Worm (Caenorhabditis elegans): ENCODE results near the gene pll-1.
A peak's percentile ranks its signal among the peaks of the same experiment; 100 is the strongest.

The pll-1 gene

DNA sequence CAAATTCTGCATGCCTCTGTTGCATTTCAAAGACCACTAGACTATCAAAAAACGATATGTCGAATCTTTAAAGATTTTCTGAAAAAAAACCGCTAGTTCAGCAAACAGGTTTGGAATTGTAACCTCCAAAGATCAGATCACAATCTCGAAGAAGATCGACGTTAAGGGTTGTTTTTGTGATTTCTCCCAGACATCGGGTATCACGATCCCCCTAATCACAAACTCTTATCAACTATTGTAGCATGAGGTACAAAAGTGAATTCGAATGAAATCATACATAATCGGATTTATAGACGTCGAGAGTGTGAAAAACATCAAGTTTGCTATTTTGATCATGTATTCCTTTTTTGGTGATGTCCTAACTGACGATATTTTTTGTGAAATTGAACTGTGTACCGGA, 35.1 kb downstream of the pll-1 start (continued):
- TF ChIP-seq mab-9 (GFP tag; IDR thresholded peaks at IDR 0.05) (no peak), nhr-237 (tag; optimal IDR thresholded peaks at IDR 0.05) (no peak), F16B12.6 (tag; optimal IDR thresholded peaks at IDR 0.05) (no peak), snu-23 (GFP tag; optimal IDR thresholded peaks at IDR 0.05) (peak; percentile 8)

DNA sequence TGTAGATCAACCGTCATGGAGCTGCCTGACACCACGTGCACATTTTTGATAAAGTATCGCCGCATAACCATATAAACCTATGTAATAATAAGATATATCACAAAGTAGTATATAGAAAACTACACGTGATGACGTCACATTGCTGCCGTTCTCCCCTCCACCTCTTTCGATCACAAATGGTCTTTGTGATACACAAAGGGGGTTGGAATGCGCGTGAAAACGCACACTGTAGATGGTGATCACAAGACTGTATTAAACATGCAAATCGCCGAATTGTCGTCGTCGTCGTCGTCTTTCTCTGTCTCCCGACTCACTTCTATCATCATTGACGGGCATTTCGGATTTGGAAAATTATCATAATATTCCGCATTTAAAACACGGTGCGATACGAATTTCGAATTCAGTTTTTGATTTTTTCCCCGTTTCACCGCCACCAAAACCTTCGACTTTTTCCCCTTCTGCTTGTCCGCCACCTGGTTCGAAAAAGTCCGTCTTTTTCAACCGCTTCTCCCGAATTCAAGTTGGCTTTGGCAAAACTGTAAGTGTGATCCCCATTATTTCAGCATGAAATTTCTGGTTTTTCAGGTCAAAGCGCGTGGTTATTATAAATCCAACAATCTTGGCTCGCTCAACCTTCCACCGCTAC, 36.5 kb downstream of the pll-1 start, which contains the start of the genes Y55B1BL.1 and Y55B1BL.2:
Gene Y55B1BL.1, plus strand, starts transcription at position 217 of the 646 bp plus-strand sequence.
Gene Y55B1BL.2, plus strand, starts transcription at position 596 of the 646 bp plus-strand sequence.
- TF ChIP-seq lsy-2 (tag; optimal IDR thresholded peaks at IDR 0.05), result no peak
- peak in 1 of 2 experiments; percentile 63 for TF ChIP-seq lin-35 (GFP tag; optimal IDR thresholded peaks at IDR 0.05)
- TF ChIP-seq nhr-11 (tag; optimal IDR thresholded peaks at IDR 0.05), result no peak
- peak; percentile 43 for TF ChIP-seq blmp-1 (tag; optimal IDR thresholded peaks at IDR 0.05)
- TF ChIP-seq nhr-20 (tag; optimal IDR thresholded peaks at IDR 0.05), result peak; percentile 48
- peak; percentile 64 for TF ChIP-seq nhr-85 (tag)
- no peak for TF ChIP-seq ces-1 (GFP tag; optimal IDR thresholded peaks at IDR 0.05)
- TF ChIP-seq jun-1 (tag; optimal IDR thresholded peaks at IDR 0.05), result no peak
- TF ChIP-seq pax-3 (tag; optimal IDR thresholded peaks at IDR 0.05), result no peak
- peak in 1 of 6 experiments; percentile 63 for TF ChIP-seq elt-3 (tag; optimal IDR thresholded peaks at IDR 0.05)
- peak in 1 of 2 experiments; percentile 49 for TF ChIP-seq mdl-1 (tag; optimal IDR thresholded peaks at IDR 0.05)
- peak; percentile 37 for TF ChIP-seq nhr-71 (tag; optimal IDR thresholded peaks at IDR 0.05)
- TF ChIP-seq snu-23 (GFP tag; optimal IDR thresholded peaks at IDR 0.05), result peak; percentile 48

DNA sequence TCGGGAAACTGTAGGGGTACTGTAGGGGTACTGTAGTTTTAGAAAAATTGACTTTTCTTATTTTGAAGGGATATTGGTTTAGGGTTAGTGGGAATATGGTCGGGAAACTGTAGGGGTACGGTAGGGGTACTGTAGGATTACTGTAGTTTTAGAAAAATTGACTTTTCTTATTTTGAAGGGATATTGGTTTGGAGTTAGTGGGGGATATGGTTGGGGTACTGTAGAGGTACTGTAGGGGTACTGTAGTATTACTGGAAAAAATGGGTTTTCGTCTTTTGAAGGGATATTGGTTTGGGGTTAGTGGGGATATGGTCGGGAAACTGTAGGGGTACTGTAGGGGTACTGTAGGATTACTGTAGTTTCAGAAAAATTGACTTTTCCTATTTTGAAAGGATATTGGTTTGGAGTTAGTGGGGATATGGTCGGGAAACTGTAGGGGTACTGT, 49.6 kb downstream of the pll-1 start:
- TF ChIP-seq grh-1 (GFP tag; IDR thresholded peaks at IDR 0.05) (peak; percentile 51; the same call in 1 of the 2 replicates), ets-5 (GFP tag; IDR thresholded peaks at IDR 0.05) (peak; percentile 96; the same call in 1 of the 2 replicates), unc-98 (GFP tag; IDR thresholded peaks at IDR 0.05) (peak; percentile 64), mab-9 (GFP tag; IDR thresholded peaks at IDR 0.05) (peak; percentile 67; the same call in 1 of the 2 replicates), nhr-19 (GFP tag; conservative IDR thresholded peaks at IDR 0.05) (peak; percentile 57)

DNA sequence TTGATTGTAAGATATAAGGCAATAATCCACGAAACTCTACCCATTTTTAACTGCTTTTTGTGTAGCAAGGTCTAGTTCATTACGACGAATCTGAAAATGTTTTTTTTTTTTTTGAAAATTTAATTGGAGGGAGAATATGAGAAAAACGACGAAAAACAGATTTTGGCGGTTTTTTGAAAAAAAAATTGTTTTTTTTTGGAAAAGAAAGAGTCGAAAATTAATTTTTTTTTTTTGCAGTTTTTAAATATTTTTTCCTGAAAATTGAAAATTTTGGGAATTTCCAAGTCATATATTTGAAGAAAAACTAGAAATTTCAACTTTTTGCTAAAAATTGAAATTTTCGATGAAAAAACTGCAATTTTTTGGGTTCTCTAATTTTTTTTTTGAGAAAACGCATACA, 52.9 kb downstream of the pll-1 start, which contains the start of gene stim-1:
Gene stim-1, minus strand, starts transcription at position 101 of the 400 bp plus-strand sequence.
- TF ChIP-seq C04F5.9 (tag; optimal IDR thresholded peaks at IDR 0.05), result no peak
- TF ChIP-seq Y116A8C.19 (tag; optimal IDR thresholded peaks at IDR 0.05; ENCODE audit: borderline replicate concordance), result no peak
- TF ChIP-seq snu-23 (GFP tag; optimal IDR thresholded peaks at IDR 0.05), result no peak
- TF ChIP-seq lir-3 (tag; optimal IDR thresholded peaks at IDR 0.05; ENCODE audit: poor library complexity), result no peak
- TF ChIP-seq lin-14 (GFP tag; optimal IDR thresholded peaks at IDR 0.05), result no peak
- TF ChIP-seq sox-4 (tag; optimal IDR thresholded peaks at IDR 0.05), result no peak
- no peak for TF ChIP-seq pqm-1 (tag; optimal IDR thresholded peaks at IDR 0.05)
- TF ChIP-seq egl-13 (tag; optimal IDR thresholded peaks at IDR 0.05), result no peak
- no peak for TF ChIP-seq ces-1 (GFP tag; optimal IDR thresholded peaks at IDR 0.05)
- no peak for TF ChIP-seq grh-1 (GFP tag; IDR thresholded peaks at IDR 0.05)
- TF ChIP-seq mef-2 (tag; optimal IDR thresholded peaks at IDR 0.05), result no peak
- no peak for TF ChIP-seq egl-27 (tag; optimal IDR thresholded peaks at IDR 0.05)
- TF ChIP-seq dsc-1 (tag; optimal IDR thresholded peaks at IDR 0.05), result no peak
- no peak for TF ChIP-seq fkh-10 (GFP tag; optimal IDR thresholded peaks at IDR 0.05)
- TF ChIP-seq rnt-1 (tag; optimal IDR thresholded peaks at IDR 0.05), result no peak

DNA sequence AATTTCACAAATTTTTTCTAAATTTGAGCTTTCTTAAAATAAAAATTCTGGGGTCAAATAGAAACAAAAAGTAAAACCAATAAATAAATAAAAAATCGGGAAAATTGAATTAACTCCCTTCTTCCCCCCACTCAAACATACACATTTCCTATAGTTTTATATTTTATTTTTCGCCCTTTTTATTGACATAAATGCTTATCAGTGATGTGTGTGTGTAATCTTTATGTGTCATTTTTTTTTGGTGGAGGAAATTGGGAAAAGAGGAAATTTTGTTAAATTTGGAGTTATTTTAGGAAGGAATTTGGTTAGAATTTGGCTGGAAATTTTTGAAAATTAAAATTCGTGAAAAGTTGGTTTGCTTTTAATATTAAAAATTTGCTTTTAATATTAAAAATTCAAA, 56.8 kb downstream of the pll-1 start:
- TF ChIP-seq tbx-2 (tag; optimal IDR thresholded peaks at IDR 0.05), result no peak

All from whole organism, L1 larva.